Worm (Caenorhabditis elegans): ENCODE results near the gene mig-17.

The mig-17 gene

DNA sequence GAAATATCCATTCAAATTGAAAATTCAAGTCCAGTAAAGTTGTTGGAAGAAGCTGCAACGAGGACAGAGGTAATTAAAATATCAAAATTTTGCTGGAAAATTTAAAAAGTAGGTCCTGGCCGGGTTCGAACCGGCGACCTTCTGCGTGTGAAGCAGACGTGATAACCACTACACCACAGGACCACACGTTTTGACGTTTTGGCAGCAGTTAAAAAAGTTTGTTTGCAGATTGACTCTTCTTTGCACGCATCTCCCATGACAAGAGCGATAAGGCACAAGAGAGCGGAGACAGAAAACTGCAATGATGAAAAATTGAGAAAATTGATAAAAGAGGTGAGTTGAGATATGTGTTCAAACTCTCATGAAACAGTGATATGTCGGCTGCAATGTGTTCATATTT, 34.4 kb upstream of the mig-17 start (continued):
- TF ChIP-seq unc-130 (tag; optimal IDR thresholded peaks at IDR 0.05) (peak; percentile 41), mdl-1 (tag; optimal IDR thresholded peaks at IDR 0.05) (peak in 1 of 2 experiments; percentile 59), nhr-71 (tag; optimal IDR thresholded peaks at IDR 0.05) (peak; percentile 71)

- TF ChIP-seq efl-1 (optimal IDR thresholded peaks at IDR 0.05) (no peak), efl-1 (GFP tag; optimal IDR thresholded peaks at IDR 0.05 in 1 of 2) (peak in 1 of 2 experiments; percentile 34), lir-3 (tag; optimal IDR thresholded peaks at IDR 0.05; ENCODE audit: poor library complexity) (no peak)
These were observed 31.4 kb upstream of the mig-17 start, which contains the start of gene deg-3 for ce11 chrV:11415059-11415458. deg-3 (minus strand) TSS chrV:11415159.

DNA sequence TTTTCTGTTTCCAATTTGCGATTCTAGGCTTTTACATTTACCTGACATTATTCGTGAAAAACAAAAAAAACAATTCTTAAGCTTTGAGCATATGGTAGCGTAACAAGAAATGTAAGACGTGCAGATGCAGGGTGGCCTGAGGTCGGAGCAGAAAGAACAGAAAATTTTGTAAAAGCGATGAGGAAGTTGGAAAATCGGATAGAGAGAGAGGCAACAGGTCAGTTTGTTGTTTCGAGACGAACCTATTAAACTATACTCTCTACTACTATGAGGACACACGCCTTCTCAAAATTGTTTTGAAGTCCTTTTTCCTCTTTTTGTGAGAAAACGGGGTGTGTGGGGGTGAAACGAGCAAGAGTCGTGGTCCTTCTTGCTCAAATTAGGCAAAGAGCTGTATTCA, 24.9 kb upstream of the mig-17 start, which contains the start of gene des-2:
des-2 (minus strand) TSS at position 101 of the 400 bp plus-strand sequence.
- TF ChIP-seq fkh-8 (tag; optimal IDR thresholded peaks at IDR 0.05) (no peak), nhr-11 (tag; optimal IDR thresholded peaks at IDR 0.05) (no peak), unc-130 (tag; optimal IDR thresholded peaks at IDR 0.05) (no peak), jun-1 (tag; optimal IDR thresholded peaks at IDR 0.05) (no peak), elt-3 (tag; optimal IDR thresholded peaks at IDR 0.05) (no peak), nhr-90 (tag; optimal IDR thresholded peaks at IDR 0.05; ENCODE audit: poor library complexity) (no peak), C34B4.2 (tag; optimal IDR thresholded peaks at IDR 0.05) (no peak), ztf-4 (tag; optimal IDR thresholded peaks at IDR 0.05) (no peak), mab-9 (GFP tag; IDR thresholded peaks at IDR 0.05) (no peak), egl-13 (tag; optimal IDR thresholded peaks at IDR 0.05) (no peak), sox-4 (tag; optimal IDR thresholded peaks at IDR 0.05) (no peak), zip-4 (GFP tag; optimal IDR thresholded peaks at IDR 0.05) (no peak), nhr-20 (tag; optimal IDR thresholded peaks at IDR 0.05) (no peak), fkh-10 (GFP tag; optimal IDR thresholded peaks at IDR 0.05) (no peak), snu-23 (GFP tag; optimal IDR thresholded peaks at IDR 0.05) (no peak), unc-86 (tag; optimal IDR thresholded peaks at IDR 0.05) (no peak), fkh-4 (tag; optimal IDR thresholded peaks at IDR 0.05; ENCODE audit: borderline replicate concordance) (no peak)

- TF ChIP-seq mab-9 (GFP tag; IDR thresholded peaks at IDR 0.05), result no peak
- TF ChIP-seq snpc-4 (tag; optimal IDR thresholded peaks at IDR 0.05), result no peak
- no peak for TF ChIP-seq pqm-1 (tag; optimal IDR thresholded peaks at IDR 0.05)
- no peak for TF ChIP-seq ces-1 (GFP tag; optimal IDR thresholded peaks at IDR 0.05)
- no peak for TF ChIP-seq nhr-11 (tag; optimal IDR thresholded peaks at IDR 0.05)
- no peak for TF ChIP-seq nhr-71 (tag; optimal IDR thresholded peaks at IDR 0.05)
- no peak for TF ChIP-seq ets-5 (GFP tag; IDR thresholded peaks at IDR 0.05)
- TF ChIP-seq ceh-8 (GFP tag; optimal IDR thresholded peaks at IDR 0.05), result no peak
- TF ChIP-seq ceh-82 (tag; optimal IDR thresholded peaks at IDR 0.05), result no peak
- no peak for TF ChIP-seq mef-2 (tag; optimal IDR thresholded peaks at IDR 0.05)
- TF ChIP-seq nhr-90 (tag; optimal IDR thresholded peaks at IDR 0.05; ENCODE audit: poor library complexity), result no peak
- no peak for TF ChIP-seq lin-15B (tag; optimal IDR thresholded peaks at IDR 0.05)
- no peak for TF ChIP-seq ama-1 (optimal IDR thresholded peaks at IDR 0.05)
- no peak for TF ChIP-seq nhr-77 (tag; optimal IDR thresholded peaks at IDR 0.05)
- no peak for TF ChIP-seq tbx-2 (tag; optimal IDR thresholded peaks at IDR 0.05)
- no peak for TF ChIP-seq nhr-76 (tag; optimal IDR thresholded peaks at IDR 0.05)
- no peak for TF ChIP-seq unc-98 (GFP tag; IDR thresholded peaks at IDR 0.05)
- TF ChIP-seq zip-4 (GFP tag; optimal IDR thresholded peaks at IDR 0.05), result no peak
- no peak for TF ChIP-seq egl-27 (tag; optimal IDR thresholded peaks at IDR 0.05)
These were observed 21.9 kb upstream of the mig-17 start, which contains the start of gene T26H10.2 for ce11 chrV:11424565-11424964. T26H10.2 (minus strand) TSS chrV:11424665.

DNA sequence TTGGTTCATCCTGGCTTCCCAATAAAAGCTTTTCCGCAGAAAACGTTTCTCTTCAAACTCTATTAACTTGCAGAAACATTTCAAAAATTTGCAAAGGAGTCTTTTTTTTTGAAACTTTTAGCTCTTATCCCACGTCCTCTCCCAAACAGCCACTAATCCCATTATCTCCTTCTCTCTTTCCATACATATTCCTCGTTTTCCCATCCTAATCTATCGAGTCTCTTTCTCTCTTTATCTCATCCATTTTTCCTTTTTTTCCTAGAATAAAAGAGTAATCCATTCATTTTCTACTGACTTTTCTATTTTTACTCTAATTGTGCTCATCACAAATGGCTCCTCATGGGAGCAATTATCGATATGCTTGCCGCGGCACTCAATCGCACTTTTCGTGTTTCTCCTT, 17.8 kb upstream of the mig-17 start:
- TF ChIP-seq zag-1 (tag; optimal IDR thresholded peaks at IDR 0.05) (peak; percentile 11), nhr-71 (tag; optimal IDR thresholded peaks at IDR 0.05) (peak; percentile 42), ceh-82 (tag; optimal IDR thresholded peaks at IDR 0.05) (no peak), nhr-77 (tag; optimal IDR thresholded peaks at IDR 0.05) (no peak), unc-30 (tag; optimal IDR thresholded peaks at IDR 0.05) (no peak), lin-13 (GFP tag; optimal IDR thresholded peaks at IDR 0.05) (no peak), pag-3 (tag; optimal IDR thresholded peaks at IDR 0.05; ENCODE audit: borderline replicate concordance, insufficient read depth) (no peak), egl-27 (tag; optimal IDR thresholded peaks at IDR 0.05) (no peak), nhr-11 (tag; optimal IDR thresholded peaks at IDR 0.05) (no peak), elt-2 (tag; optimal IDR thresholded peaks at IDR 0.05) (no peak), nhr-12 (tag; optimal IDR thresholded peaks at IDR 0.05) (no peak), dpl-1 (GFP tag; optimal IDR thresholded peaks at IDR 0.05) (no peak), tbx-2 (tag; optimal IDR thresholded peaks at IDR 0.05) (peak; percentile 74), ces-1 (GFP tag; optimal IDR thresholded peaks at IDR 0.05) (peak; percentile 53), C34B4.2 (tag; optimal IDR thresholded peaks at IDR 0.05) (no peak), ama-1 (optimal IDR thresholded peaks at IDR 0.05) (no peak), lsy-2 (tag; optimal IDR thresholded peaks at IDR 0.05) (no peak), fos-1 (tag; optimal IDR thresholded peaks at IDR 0.05) (no peak)
